Fruit fly (Drosophila melanogaster) whole organism, prepupa: Measurements from ENCODE around the gene CG5984.

ENCODE experiments used
- Blimp-1 ChIP-seq: fragments of 200-800 bp; sonication (Bioruptor generic); optimal IDR thresholded peaks from 3 replicates; lab custom pipeline; 2017; ENCODE audit warnings: missing biosample characterization, missing genetic modification characterization, mild to moderate bottlenecking, moderate library complexity, missing genetic modification reagents
- CG10631 ChIP-seq: fragments of 200-800 bp; sonication (Bioruptor generic); optimal IDR thresholded peaks from 2 replicates; lab custom pipeline; 2016; ENCODE audit warnings: missing biosample characterization, missing genetic modification characterization
- CG11762 ChIP-seq: fragments of 200-800 bp; sonication (Bioruptor generic); optimal IDR thresholded peaks from 3 replicates; lab custom pipeline; 2016; ENCODE audit warnings: missing biosample characterization, missing genetic modification characterization; ENCODE audit not compliant: insufficient read depth
- CG11902 ChIP-seq: fragments of 200-800 bp; sonication (Bioruptor generic); optimal IDR thresholded peaks from 3 replicates; lab custom pipeline; 2016; ENCODE audit warnings: missing biosample characterization, missing genetic modification characterization
- CG15336 ChIP-seq: fragments of 200-800 bp; sonication (Bioruptor generic); IDR thresholded peaks from 2 replicates; pipeline ENCODE4 v1.3.6; 2022; ENCODE audit warnings: missing biosample characterization, missing genetic modification characterization
- CG16779 ChIP-seq: fragments of 200-800 bp; sonication (Bioruptor generic); optimal IDR thresholded peaks from 3 replicates; lab custom pipeline; 2017; ENCODE audit warnings: missing biosample characterization, mild to moderate bottlenecking, missing genetic modification characterization
- CG3032 ChIP-seq: fragments of 200-800 bp; optimal IDR thresholded peaks from 2 replicates; lab custom pipeline; 2019; ENCODE audit warnings: missing biosample characterization, mild to moderate bottlenecking, missing genetic modification characterization, moderate library complexity
- CG31627 ChIP-seq: fragments of 200-800 bp; sonication (Bioruptor generic); optimal IDR thresholded peaks from 3 replicates; lab custom pipeline; 2016; ENCODE audit warnings: missing biosample characterization, missing genetic modification characterization
- CG34406 ChIP-seq: fragments of 200-800 bp; sonication (Bioruptor generic); optimal IDR thresholded peaks from 3 replicates; lab custom pipeline; 2016; ENCODE audit warnings: missing biosample characterization, missing genetic modification characterization
- CG3919 ChIP-seq: fragments of 200-800 bp; sonication (Bioruptor generic); optimal IDR thresholded peaks from 3 replicates; lab custom pipeline; 2016; ENCODE audit warnings: missing biosample characterization, missing genetic modification characterization
- CG6276 ChIP-seq: fragments of 200-800 bp; sonication (Bioruptor generic); optimal IDR thresholded peaks from 2 replicates; lab custom pipeline; 2017; ENCODE audit warnings: missing biosample characterization, mild to moderate bottlenecking, missing genetic modification characterization
- CG6854 ChIP-seq: fragments of 200-800 bp; sonication (Bioruptor generic); optimal IDR thresholded peaks from 2 replicates; lab custom pipeline; 2017; ENCODE audit warnings: missing biosample characterization, mild to moderate bottlenecking, missing genetic modification characterization
- CG8632 ChIP-seq: fragments of 200-800 bp; sonication (Bioruptor generic); optimal IDR thresholded peaks from 3 replicates; lab custom pipeline; 2016; ENCODE audit warnings: missing biosample characterization, missing genetic modification characterization
- CG9139 ChIP-seq: fragments of 200-800 bp; sonication (Bioruptor generic); optimal IDR thresholded peaks from 3 replicates; lab custom pipeline; 2017; ENCODE audit warnings: missing biosample characterization, mild to moderate bottlenecking, missing genetic modification characterization
- Eip78C ChIP-seq: fragments of 200-800 bp; sonication (Bioruptor generic); peaks from one replicate; lab custom pipeline; 2016; ENCODE audit warnings: missing biosample characterization, missing genetic modification characterization
- Eip93F ChIP-seq: fragments of 200-800 bp; sonication (Bioruptor generic); optimal IDR thresholded peaks from 2 replicates; lab custom pipeline; 2016; ENCODE audit warnings: missing biosample characterization, mild to moderate bottlenecking, missing genetic modification characterization
- Gug ChIP-seq: fragments of 200-800 bp; sonication (Bioruptor generic); IDR thresholded peaks from 2 replicates; pipeline ENCODE4 v1.3.6; 2022; ENCODE audit warnings: missing biosample characterization, missing genetic modification characterization
- Hr38 ChIP-seq: sonication (Bioruptor generic); optimal IDR thresholded peaks from 2 replicates; lab custom pipeline; 2016; ENCODE audit warnings: missing biosample characterization, missing genetic modification characterization
- Hr39 ChIP-seq: fragments of 200-800 bp; sonication (Bioruptor generic); optimal IDR thresholded peaks from 2 replicates; lab custom pipeline; 2016; ENCODE audit warnings: missing biosample characterization, missing genetic modification characterization
- Hr4 ChIP-seq: fragments of 200-800 bp; sonication (Bioruptor generic); optimal IDR thresholded peaks from 3 replicates; lab custom pipeline; 2016; ENCODE audit warnings: missing biosample characterization, missing genetic modification characterization
- Smox ChIP-seq: fragments of 200-800 bp; sonication (Bioruptor generic); optimal IDR thresholded peaks from 3 replicates; lab custom pipeline; 2016; ENCODE audit warnings: missing biosample characterization, missing genetic modification characterization
- Sox102F ChIP-seq: fragments of 200-800 bp; sonication (Bioruptor generic); optimal IDR thresholded peaks from 2 replicates; lab custom pipeline; 2016; ENCODE audit warnings: missing biosample characterization, mild to moderate bottlenecking, missing genetic modification characterization
- Sox14 ChIP-seq: fragments of 200-800 bp; sonication (Bioruptor generic); optimal IDR thresholded peaks from 3 replicates; lab custom pipeline; 2016; ENCODE audit warnings: missing biosample characterization, missing genetic modification characterization
- Sox15 ChIP-seq: fragments of 200-800 bp; sonication (Bioruptor generic); optimal IDR thresholded peaks from 3 replicates; lab custom pipeline; 2016; ENCODE audit warnings: missing biosample characterization, missing genetic modification characterization
- achi ChIP-seq: fragments of 200-800 bp; sonication (Bioruptor generic); optimal IDR thresholded peaks from 3 replicates; lab custom pipeline; 2016; ENCODE audit warnings: missing biosample characterization, missing genetic modification characterization
- acj6 ChIP-seq: fragments of 200-800 bp; sonication (Bioruptor generic); optimal IDR thresholded peaks from 3 replicates; lab custom pipeline; 2016; ENCODE audit warnings: missing biosample characterization, missing genetic modification characterization
- cyc ChIP-seq: fragments of 200-800 bp; sonication (Bioruptor generic); optimal IDR thresholded peaks from 3 replicates; lab custom pipeline; 2016; ENCODE audit warnings: missing biosample characterization, missing genetic modification characterization
- dac ChIP-seq: fragments of 200-800 bp; sonication (Bioruptor generic); optimal IDR thresholded peaks from 2 replicates; lab custom pipeline; 2017; ENCODE audit warnings: missing biosample characterization, mild to moderate bottlenecking, missing genetic modification characterization
- dsx ChIP-seq: fragments of 200-800 bp; optimal IDR thresholded peaks from 3 replicates; lab custom pipeline; 2019; ENCODE audit warnings: missing biosample characterization, mild to moderate bottlenecking, missing genetic modification characterization, moderate library complexity; ENCODE audit not compliant: poor library complexity, severe bottlenecking
- esn ChIP-seq: fragments of 200-800 bp; sonication (Bioruptor generic); optimal IDR thresholded peaks from 2 replicates; lab custom pipeline; 2016; ENCODE audit warnings: missing biosample characterization, mild to moderate bottlenecking, missing genetic modification characterization, moderate library complexity
- fd85E ChIP-seq: fragments of 200-800 bp; sonication (Bioruptor generic); optimal IDR thresholded peaks from 3 replicates; lab custom pipeline; 2016; ENCODE audit warnings: missing biosample characterization, missing genetic modification characterization
- fkh ChIP-seq: fragments of 200-800 bp; sonication (Bioruptor generic); optimal IDR thresholded peaks from 3 replicates; lab custom pipeline; 2017; ENCODE audit warnings: missing biosample characterization, mild to moderate bottlenecking, missing genetic modification characterization, moderate library complexity
- lz ChIP-seq: fragments of 200-800 bp; sonication (Bioruptor generic); optimal IDR thresholded peaks from 3 replicates; lab custom pipeline; 2016; ENCODE audit warnings: missing biosample characterization, missing genetic modification characterization
- pdm3 ChIP-seq: fragments of 200-800 bp; sonication (Bioruptor generic); optimal IDR thresholded peaks from 3 replicates; lab custom pipeline; 2016; ENCODE audit warnings: missing biosample characterization, missing genetic modification characterization
- salr ChIP-seq, 2 experiments: fragments of 200-800 bp; sonication (Bioruptor generic); optimal IDR thresholded peaks; 3 replicates each; lab custom pipeline; 2016 to 2018; ENCODE audit warnings: missing biosample characterization in 2 of 2, missing genetic modification characterization in 2 of 2, mild to moderate bottlenecking in 1 of 2
- spab ChIP-seq: fragments of 200-800 bp; sonication (Bioruptor generic); optimal IDR thresholded peaks from 2 replicates; lab custom pipeline; 2017; ENCODE audit warnings: missing biosample characterization, mild to moderate bottlenecking, missing genetic modification characterization, missing genetic modification reagents
- ss ChIP-seq, 2 experiments: fragments of 200-800 bp; sonication (Bioruptor generic); optimal IDR thresholded peaks; 2 replicates in 1 of 2; 3 replicates in 1 of 2; lab custom pipeline; 2017 to 2018; ENCODE audit warnings: mild to moderate bottlenecking in 2 of 2, missing biosample characterization in 2 of 2, missing genetic modification characterization in 2 of 2, moderate library complexity in 1 of 2
- svp ChIP-seq: fragments of 200-800 bp; sonication (Bioruptor generic); peaks from one replicate; lab custom pipeline; 2016; ENCODE audit warnings: missing biosample characterization, missing genetic modification characterization
- vri ChIP-seq: fragments of 200-800 bp; sonication (Bioruptor generic); optimal IDR thresholded peaks from 3 replicates; lab custom pipeline; 2016; ENCODE audit warnings: missing biosample characterization, mild to moderate bottlenecking, missing genetic modification characterization

Gene CG5984

DNA sequence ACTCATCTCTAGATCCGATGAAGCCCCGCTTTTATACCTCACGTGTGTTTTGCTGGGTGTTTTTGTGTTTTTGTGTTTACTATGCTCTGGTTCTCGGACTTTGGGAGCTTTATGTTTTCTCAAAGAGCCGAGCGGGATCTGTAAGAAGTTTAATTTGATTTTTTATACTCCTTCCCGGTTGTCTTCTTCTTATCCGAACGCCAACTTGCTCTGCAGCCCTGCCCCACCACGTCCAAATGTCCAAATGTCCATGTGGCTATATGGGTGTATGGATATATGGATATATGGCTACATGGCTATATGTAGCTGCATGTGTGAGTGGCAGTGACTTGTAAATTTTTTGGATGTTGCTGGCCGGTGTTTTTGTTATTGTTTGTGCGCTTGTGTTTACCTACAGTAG, 29.0 kb downstream of the CG5984 start:
- no peak for TF ChIP-seq CG34406 (GFP tag; lab: Kevin White, UChicago)
- peak; percentile 4 for TF ChIP-seq dsx (GFP tag; lab: Kevin White, UChicago)
- no peak for TF ChIP-seq spab
- TF ChIP-seq esn (GFP tag; lab: Kevin White, UChicago), result no peak
- TF ChIP-seq cyc, result no peak
- TF ChIP-seq Sox15, result no peak
- no peak for TF ChIP-seq Gug
- peak in 1 of 2 experiments; percentile 25 for TF ChIP-seq ss (GFP tag; optimal IDR thresholded peaks at IDR 0.05; lab: Kevin White, UChicago)
- TF ChIP-seq CG10631 (GFP tag; lab: Kevin White, UChicago), result no peak
- peak; percentile 70 for TF ChIP-seq CG6854 (GFP tag; lab: Kevin White, UChicago)
- TF ChIP-seq salr (GFP tag; optimal IDR thresholded peaks at IDR 0.05; lab: Kevin White, UChicago), result no peak
- no peak for TF ChIP-seq fkh (GFP tag; lab: Kevin White, UChicago)
- no peak for TF ChIP-seq achi (GFP tag; lab: Kevin White, UChicago)
- no peak for TF ChIP-seq CG3032 (tag; lab: Kevin White, UChicago)
- TF ChIP-seq CG3919 (GFP tag; lab: Kevin White, UChicago), result no peak

DNA sequence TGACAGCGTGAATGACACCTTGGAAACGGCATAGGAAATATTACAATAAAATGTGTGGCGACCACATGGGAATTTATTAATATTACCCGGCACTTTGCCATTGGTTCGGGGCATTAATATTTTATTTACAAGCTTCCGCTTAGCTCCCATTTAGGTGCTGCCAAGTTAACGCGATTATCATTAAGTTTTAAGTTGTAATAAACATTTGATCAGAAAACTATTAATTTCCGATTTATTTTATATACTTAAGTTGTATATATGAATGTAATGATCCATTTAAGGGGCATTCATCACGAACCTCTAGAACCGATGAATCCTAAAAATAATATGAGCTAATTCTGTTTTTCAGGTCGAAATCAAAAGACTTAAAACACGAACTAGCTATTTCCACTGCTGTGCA, 29.5 kb downstream of the CG5984 start:
- TF ChIP-seq acj6 (GFP tag; lab: Kevin White, UChicago), result no peak
- no peak for TF ChIP-seq Smox (GFP tag; lab: Kevin White, UChicago)
- TF ChIP-seq achi (GFP tag; lab: Kevin White, UChicago), result no peak
- no peak for TF ChIP-seq CG9139 (GFP tag; lab: Kevin White, UChicago)
- peak; percentile 8 for TF ChIP-seq CG10631 (GFP tag; lab: Kevin White, UChicago)
- peak; percentile 8 for TF ChIP-seq lz
- TF ChIP-seq CG3032 (tag; lab: Kevin White, UChicago), result no peak
- TF ChIP-seq Sox102F (GFP tag; lab: Kevin White, UChicago), result no peak
- TF ChIP-seq Sox14 (GFP tag; lab: Kevin White, UChicago), result no peak
- TF ChIP-seq Hr4 (GFP tag; lab: Kevin White, UChicago), result no peak
- no peak for TF ChIP-seq Hr39 (GFP tag; lab: Kevin White, UChicago)
- TF ChIP-seq CG6276 (GFP tag; lab: Kevin White, UChicago), result no peak
- TF ChIP-seq Eip78C (GFP tag; lab: Kevin White, UChicago), result peak; percentile 55
- TF ChIP-seq svp (GFP tag; lab: Kevin White, UChicago), result peak; percentile 45
- no peak for TF ChIP-seq fd85E
- TF ChIP-seq CG15336 (GFP tag; lab: Robert Waterston, UW), result no peak
- TF ChIP-seq Hr38, result no peak
- TF ChIP-seq Blimp-1 (GFP tag; lab: Kevin White, UChicago), result no peak
- no peak for TF ChIP-seq CG11762 (GFP tag; lab: Kevin White, UChicago)
- no peak for TF ChIP-seq Sox15
- no peak for TF ChIP-seq vri
- TF ChIP-seq dac (GFP tag; lab: Kevin White, UChicago), result no peak
- TF ChIP-seq pdm3 (GFP tag; lab: Kevin White, UChicago), result no peak
- TF ChIP-seq CG16779 (tag; lab: Kevin White, UChicago), result no peak
- TF ChIP-seq CG3919 (GFP tag; lab: Kevin White, UChicago), result no peak
- no peak for TF ChIP-seq spab
- TF ChIP-seq Eip93F (GFP tag; lab: Kevin White, UChicago), result no peak
- TF ChIP-seq dsx (GFP tag; lab: Kevin White, UChicago), result no peak
- TF ChIP-seq CG8632 (GFP tag; lab: Kevin White, UChicago), result no peak
- TF ChIP-seq CG31627, result no peak
- no peak for TF ChIP-seq CG11902 (GFP tag; lab: Kevin White, UChicago)
- TF ChIP-seq Gug, result no peak
- TF ChIP-seq, all 60 proteins: peak for 4
